Fruit fly (Drosophila melanogaster) whole organism, embryonic: ENCODE data around the gene CG5715.
A peak's percentile ranks its signal among the peaks of the same experiment; 100 is the strongest.

Source experiments
- Ada2b ChIP-seq: fragments of 200-800 bp; sonication (Bioruptor generic); IDR thresholded peaks from 2 replicates; pipeline ENCODE4 v1.3.6; 2022; ENCODE audit warnings: missing biosample characterization, missing genetic modification characterization
- CG10147 ChIP-seq: fragments of 200-800 bp; sonication (Bioruptor generic); optimal IDR thresholded peaks from 2 replicates; lab custom pipeline; 2019; ENCODE audit warnings: missing biosample characterization, mild to moderate bottlenecking, missing genetic modification characterization, moderate library complexity
- CG10321 ChIP-seq: fragments of 200-800 bp; sonication (Bioruptor generic); IDR thresholded peaks from 2 replicates; pipeline ENCODE4 v1.3.6; 2022; ENCODE audit warnings: missing biosample characterization, missing genetic modification characterization
- CG10959 ChIP-seq: fragments of 200-800 bp; sonication (Bioruptor generic); IDR thresholded peaks from 2 replicates; pipeline ENCODE4 v1.3.6; 2022; ENCODE audit warnings: missing biosample characterization, missing genetic modification characterization
- CG10979 ChIP-seq: fragments of 200-800 bp; sonication (Bioruptor generic); optimal IDR thresholded peaks from 2 replicates; lab custom pipeline; 2018; ENCODE audit warnings: missing biosample characterization, mild to moderate bottlenecking, missing genetic modification characterization, moderate library complexity
- CG12219 ChIP-seq: fragments of 200-800 bp; sonication (Bioruptor generic); optimal IDR thresholded peaks from 3 replicates; lab custom pipeline; 2018; ENCODE audit warnings: missing biosample characterization, mild to moderate bottlenecking, missing genetic modification characterization
- CG12391 ChIP-seq: fragments of 200-800 bp; sonication (Bioruptor generic); optimal IDR thresholded peaks from 3 replicates; lab custom pipeline; 2018; ENCODE audit warnings: missing biosample characterization, mild to moderate bottlenecking, missing genetic modification characterization, moderate library complexity
- CG13296 ChIP-seq: fragments of 200-800 bp; sonication (Bioruptor generic); optimal IDR thresholded peaks from 3 replicates; lab custom pipeline; 2018; ENCODE audit warnings: missing biosample characterization, mild to moderate bottlenecking, missing genetic modification characterization
- CG13775 ChIP-seq: fragments of 200-800 bp; sonication (Bioruptor generic); optimal IDR thresholded peaks from 3 replicates; lab custom pipeline; 2017; ENCODE audit warnings: missing biosample characterization, mild to moderate bottlenecking, missing genetic modification characterization
- CG1603 ChIP-seq: fragments of 200-800 bp; sonication (Bioruptor generic); optimal IDR thresholded peaks from 2 replicates; lab custom pipeline; 2019; ENCODE audit warnings: missing biosample characterization, mild to moderate bottlenecking, missing genetic modification characterization, moderate library complexity
- CG1792 ChIP-seq: fragments of 200-800 bp; sonication (Bioruptor generic); optimal IDR thresholded peaks from 2 replicates; lab custom pipeline; 2016; ENCODE audit warnings: missing biosample characterization, missing genetic modification characterization
- CG18619 ChIP-seq: fragments of 200-800 bp; sonication (Bioruptor generic); optimal IDR thresholded peaks from 3 replicates; lab custom pipeline; 2017; ENCODE audit warnings: missing biosample characterization, mild to moderate bottlenecking, missing genetic modification characterization
- CG2199 ChIP-seq: fragments of 200-800 bp; sonication (Bioruptor generic); IDR thresholded peaks from 3 replicates; pipeline ENCODE4 v1.3.6; 2022; ENCODE audit warnings: missing biosample characterization, missing genetic modification characterization
- CG3065 ChIP-seq: fragments of 200-800 bp; sonication (Bioruptor generic); optimal IDR thresholded peaks from 2 replicates; lab custom pipeline; 2016; ENCODE audit warnings: missing biosample characterization, missing genetic modification characterization
- CG3995 ChIP-seq: fragments of 200-800 bp; sonication (Bioruptor generic); optimal IDR thresholded peaks from 3 replicates; lab custom pipeline; 2016; ENCODE audit warnings: missing biosample characterization, missing genetic modification characterization
- CG4424 ChIP-seq: fragments of 200-800 bp; sonication (Bioruptor generic); optimal IDR thresholded peaks from 3 replicates; lab custom pipeline; 2016; ENCODE audit warnings: missing biosample characterization, missing genetic modification characterization
- CG4730 ChIP-seq: fragments of 200-800 bp; sonication (Bioruptor generic); IDR thresholded peaks from 2 replicates; pipeline ENCODE4 v1.3.6; 2022; ENCODE audit warnings: missing biosample characterization, missing genetic modification characterization
- CG5245 ChIP-seq: fragments of 200-800 bp; sonication (Bioruptor generic); optimal IDR thresholded peaks from 3 replicates; lab custom pipeline; 2016; ENCODE audit warnings: missing biosample characterization, missing genetic modification characterization
- CG8290 ChIP-seq, 3 experiments: fragments of 200-800 bp; sonication (Bioruptor generic); optimal IDR thresholded peaks; 2 replicates each; lab custom pipeline; 2016 to 2019; ENCODE audit warnings: missing biosample characterization in 3 of 3, missing genetic modification characterization in 3 of 3, mild to moderate bottlenecking in 2 of 3, moderate library complexity in 1 of 3
- Dip2 ChIP-seq: fragments of 200-800 bp; sonication (Bioruptor generic); IDR thresholded peaks from 2 replicates; pipeline ENCODE4 v1.3.6; 2022; ENCODE audit warnings: missing biosample characterization, missing genetic modification characterization
- ERR ChIP-seq: fragments of 200-800 bp; sonication (Bioruptor generic); optimal IDR thresholded peaks from 2 replicates; lab custom pipeline; 2016; ENCODE audit warnings: missing biosample characterization, missing genetic modification characterization
- GATAe ChIP-seq: fragments of 200-800 bp; sonication (Bioruptor generic); conservative IDR thresholded peaks from 2 replicates; pipeline ENCODE4 v1.3.6; 2022; ENCODE audit warnings: missing biosample characterization, missing genetic modification characterization
- Hey ChIP-seq: fragments of 200-800 bp; sonication (Bioruptor generic); optimal IDR thresholded peaks from 3 replicates; lab custom pipeline; 2018; ENCODE audit warnings: missing biosample characterization, mild to moderate bottlenecking, missing genetic modification characterization
- Hr3 ChIP-seq: fragments of 200-800 bp; sonication (Bioruptor generic); optimal IDR thresholded peaks from 3 replicates; lab custom pipeline; 2016; ENCODE audit warnings: missing biosample characterization, missing genetic modification characterization
- Mrtf ChIP-seq: fragments of 200-800 bp; sonication (Bioruptor generic); IDR thresholded peaks from 3 replicates; pipeline ENCODE4 v1.3.6; 2022; ENCODE audit warnings: missing biosample characterization, missing genetic modification characterization
- NC2β ChIP-seq: fragments of 200-800 bp; sonication (Bioruptor generic); optimal IDR thresholded peaks from 2 replicates; lab custom pipeline; 2016; ENCODE audit warnings: missing biosample characterization, missing genetic modification characterization
- Optix ChIP-seq: fragments of 200-800 bp; sonication (Bioruptor generic); IDR thresholded peaks from 3 replicates; pipeline ENCODE4 v1.3.6; 2022; ENCODE audit warnings: missing biosample characterization, missing genetic modification characterization
- Pdp1 ChIP-seq, 2 experiments: fragments of 200-800 bp; sonication (Bioruptor generic); optimal IDR thresholded peaks; 3 replicates each; lab custom pipeline; 2016; ENCODE audit warnings: missing biosample characterization in 2 of 2, missing genetic modification characterization in 2 of 2, mild to moderate bottlenecking in 1 of 2, moderate library complexity in 1 of 2
- Side ChIP-seq: fragments of 200-800 bp; sonication (Bioruptor generic); optimal IDR thresholded peaks from 2 replicates; lab custom pipeline; 2016; ENCODE audit warnings: missing biosample characterization, missing genetic modification characterization
- Sin3A ChIP-seq: fragments of >200 bp; optimal IDR thresholded peaks from 2 replicates; lab custom pipeline; 2018
- Trl ChIP-seq, 3 experiments: fragments of >200 bp in 2 of 3; fragments of 200-800 bp in 1 of 3; sonication (Bioruptor generic) in 1 of 3; optimal IDR thresholded peaks; 2 replicates in 1 of 3; 3 replicates in 2 of 3; lab custom pipeline; 2016 to 2017; ENCODE audit warnings: missing biosample characterization in 1 of 3, missing genetic modification characterization in 1 of 3
- abd-A ChIP-seq: fragments of 200-800 bp; sonication (Bioruptor generic); optimal IDR thresholded peaks from 3 replicates; lab custom pipeline; 2019; ENCODE audit warnings: missing biosample characterization, mild to moderate bottlenecking, missing genetic modification characterization, moderate library complexity
- bcd ChIP-seq: fragments of 200-800 bp; sonication (Bioruptor generic); optimal IDR thresholded peaks from 2 replicates; lab custom pipeline; 2017; ENCODE audit warnings: missing biosample characterization, mild to moderate bottlenecking, missing genetic modification characterization
- dan ChIP-seq: fragments of 200-800 bp; sonication (Bioruptor generic); IDR thresholded peaks from 2 replicates; pipeline ENCODE4 v1.3.6; 2022; ENCODE audit warnings: missing biosample characterization, missing genetic modification characterization
- dmrt99B ChIP-seq: fragments of 200-800 bp; sonication (Bioruptor generic); optimal IDR thresholded peaks from 2 replicates; lab custom pipeline; 2018; ENCODE audit warnings: missing biosample characterization, mild to moderate bottlenecking, missing genetic modification characterization, moderate library complexity
- dpn ChIP-seq, 2 experiments: fragments of 200-800 bp; sonication (Bioruptor generic); optimal IDR thresholded peaks; 3 replicates each; lab custom pipeline; 2016; ENCODE audit warnings: missing biosample characterization in 2 of 2, missing genetic modification characterization in 2 of 2
- fd3F ChIP-seq: fragments of 200-800 bp; sonication (Bioruptor generic); optimal IDR thresholded peaks from 2 replicates; lab custom pipeline; 2018; ENCODE audit warnings: missing biosample characterization, mild to moderate bottlenecking, missing genetic modification characterization, moderate library complexity
- jing ChIP-seq: fragments of 200-800 bp; sonication (Bioruptor generic); optimal IDR thresholded peaks from 2 replicates; lab custom pipeline; 2018; ENCODE audit warnings: missing biosample characterization, mild to moderate bottlenecking, missing genetic modification characterization
- lbe ChIP-seq: fragments of 200-800 bp; sonication (Bioruptor generic); optimal IDR thresholded peaks from 2 replicates; lab custom pipeline; 2016; ENCODE audit warnings: missing biosample characterization, mild to moderate bottlenecking, missing genetic modification characterization
- lmd ChIP-seq: fragments of 200-800 bp; sonication (Bioruptor generic); IDR thresholded peaks from 2 replicates; pipeline ENCODE4 v1.3.6; 2022; ENCODE audit warnings: missing biosample characterization, missing genetic modification characterization
- lov ChIP-seq, 2 experiments: fragments of 200-800 bp in 1 of 2; fragments of >200 bp in 1 of 2; sonication (Bioruptor generic) in 1 of 2; IDR thresholded peaks in 1 of 2; optimal IDR thresholded peaks in 1 of 2; 2 replicates in 1 of 2; 3 replicates in 1 of 2; pipeline versions ENCODE4 v1.3.6 to Lab custom; 2017 to 2022; ENCODE audit warnings: missing biosample characterization in 1 of 2, missing genetic modification characterization in 1 of 2
- nmo ChIP-seq: fragments of 200-800 bp; sonication (Bioruptor generic); optimal IDR thresholded peaks from 2 replicates; lab custom pipeline; 2018; ENCODE audit warnings: missing biosample characterization, mild to moderate bottlenecking, missing genetic modification characterization, moderate library complexity
- ranshi ChIP-seq: fragments of 200-800 bp; sonication (Bioruptor generic); IDR thresholded peaks from 2 replicates; pipeline ENCODE4 v1.3.6; 2022; ENCODE audit warnings: missing biosample characterization, missing genetic modification characterization
- salm ChIP-seq: fragments of 200-800 bp; sonication (Bioruptor generic); optimal IDR thresholded peaks from 2 replicates; lab custom pipeline; 2018; ENCODE audit warnings: missing biosample characterization, mild to moderate bottlenecking, missing genetic modification characterization
- sim ChIP-seq: fragments of 200-800 bp; sonication (Bioruptor generic); IDR thresholded peaks from 2 replicates; pipeline ENCODE4 v1.3.6; 2022; ENCODE audit warnings: missing biosample characterization, missing genetic modification characterization
- sima ChIP-seq: fragments of 200-800 bp; sonication (Bioruptor generic); optimal IDR thresholded peaks from 2 replicates; lab custom pipeline; 2016; ENCODE audit warnings: missing biosample characterization, missing genetic modification characterization
- slp2 ChIP-seq: fragments of 200-800 bp; sonication (Bioruptor generic); optimal IDR thresholded peaks from 2 replicates; lab custom pipeline; 2016; ENCODE audit warnings: missing biosample characterization, missing genetic modification characterization
- tx ChIP-seq: fragments of 200-800 bp; sonication (Bioruptor generic); optimal IDR thresholded peaks from 2 replicates; lab custom pipeline; 2016; ENCODE audit warnings: missing biosample characterization, missing genetic modification characterization
- yki ChIP-seq: fragments of >200 bp; optimal IDR thresholded peaks from 3 replicates; lab custom pipeline; 2018

The CG5715 gene

DNA sequence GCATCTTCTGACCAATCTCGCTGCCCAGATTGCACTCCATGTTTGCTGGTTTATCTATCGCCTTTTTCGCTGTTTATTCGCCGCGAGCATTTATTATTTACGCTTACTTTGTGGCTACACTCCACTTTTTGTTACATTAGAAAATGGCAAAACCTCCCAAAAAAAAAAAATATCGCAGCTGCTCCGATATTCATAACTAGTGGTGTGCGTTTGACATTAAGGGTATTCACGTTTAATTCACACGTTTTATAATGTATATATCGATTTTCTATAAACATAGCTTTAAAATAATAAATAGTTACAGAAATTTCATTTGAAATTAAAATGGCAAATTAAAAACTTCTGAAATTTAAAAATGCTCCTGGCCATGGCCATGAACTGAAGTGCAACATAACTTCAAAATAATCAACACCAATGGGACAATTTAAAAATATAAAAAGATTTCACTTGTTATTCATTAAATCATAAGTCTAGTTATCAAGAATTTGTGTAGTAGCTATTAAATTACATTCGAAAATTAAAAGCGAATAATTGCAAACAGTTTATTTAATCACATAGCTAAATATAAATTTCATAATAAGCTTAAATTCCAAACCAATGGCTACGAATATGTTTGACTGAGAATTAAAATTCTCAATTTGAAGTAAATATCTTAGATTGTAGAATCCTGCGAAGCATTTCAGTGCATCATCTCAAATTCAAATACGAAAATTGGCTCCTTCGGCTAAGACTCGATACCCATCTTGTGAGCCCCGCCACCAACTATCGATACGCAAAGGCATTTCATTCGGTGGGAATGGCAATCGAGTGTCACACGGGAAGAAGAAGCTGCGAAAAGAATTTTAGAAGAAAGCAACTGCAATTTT lies 24.3 kb upstream of the CG5715 start, which contains the start of the genes Nab2 and BRWD3 (continued):
- TF ChIP-seq CG13775 (GFP tag; lab: Kevin White, UChicago) (peak; percentile 68), Hr3 (GFP tag; lab: Kevin White, UChicago) (peak; percentile 43), CG10147 (no peak), Optix (GFP tag; lab: Robert Waterston, UW) (no peak), NC2β (no peak), Pdp1 (GFP tag; optimal IDR thresholded peaks at IDR 0.05; lab: Kevin White, UChicago) (peak in 1 of 2 experiments; percentile 28), CG13296 (GFP tag; lab: Kevin White, UChicago) (no peak), lmd (GFP tag; lab: Robert Waterston, UW) (peak; percentile 22; the same call in 1 of the 2 replicates), jing (GFP tag; lab: Kevin White, UChicago) (no peak), CG4424 (GFP tag; lab: Kevin White, UChicago) (peak; percentile 52), CG4730 (GFP tag; lab: Robert Waterston, UW) (no peak), CG1603 (no peak), dmrt99B (tag; lab: Kevin White, UChicago) (no peak), lbe (GFP tag; lab: Kevin White, UChicago) (no peak), CG12219 (GFP tag; lab: Kevin White, UChicago) (no peak), CG8290 (GFP tag; optimal IDR thresholded peaks at IDR 0.05; lab: Kevin White, UChicago) (no peak), CG8290 (tag; optimal IDR thresholded peaks at IDR 0.05; lab: Kevin White, UChicago) (no peak), dpn (GFP tag; optimal IDR thresholded peaks at IDR 0.05; lab: Kevin White, UChicago) (peak in 1 of 2 experiments; percentile 15), CG18619 (GFP tag; lab: Kevin White, UChicago) (peak; percentile 45), ERR (GFP tag; lab: Kevin White, UChicago) (no peak), Hey (tag; lab: Kevin White, UChicago) (no peak), lov (optimal IDR thresholded peaks at IDR 0.05; lab: Kevin White, UChicago) (no peak), lov (GFP tag; IDR thresholded peaks at IDR 0.05; lab: Robert Waterston, UW) (0 out of 3 replicates have a peak, but pooled peaks have one; percentile 17), ranshi (GFP tag; lab: Robert Waterston, UW) (peak; percentile 37; the same call in 1 of the 2 replicates), tx (GFP tag; lab: Kevin White, UChicago) (no peak), CG1792 (GFP tag; lab: Kevin White, UChicago) (no peak), sim (GFP tag; lab: Robert Waterston, UW) (no peak), bcd (peak; percentile 22), Mrtf (GFP tag; lab: Robert Waterston, UW) (no peak), CG5245 (GFP tag; lab: Kevin White, UChicago) (no peak), CG10959 (GFP tag; lab: Robert Waterston, UW) (no peak), CG10979 (tag; lab: Kevin White, UChicago) (peak; percentile 13), CG2199 (GFP tag; lab: Robert Waterston, UW) (no peak), sima (GFP tag; lab: Kevin White, UChicago) (no peak), CG3995 (GFP tag; lab: Kevin White, UChicago) (no peak), salm (tag; lab: Kevin White, UChicago) (no peak), CG10321 (no peak), CG3065 (GFP tag; lab: Kevin White, UChicago) (no peak), GATAe (GFP tag; lab: Robert Waterston, UW) (no peak), slp2 (GFP tag; lab: Kevin White, UChicago) (no peak), dan (GFP tag; lab: Robert Waterston, UW) (no peak), Dip2 (GFP tag; lab: Robert Waterston, UW) (no peak), CG12391 (tag; lab: Kevin White, UChicago) (peak; percentile 62), abd-A (tag; lab: Kevin White, UChicago) (no peak), Trl (optimal IDR thresholded peaks at IDR 0.05; lab: Kevin White, UChicago) (no peak), Trl (GFP tag; optimal IDR thresholded peaks at IDR 0.05; lab: Kevin White, UChicago) (peak; percentile 27), fd3F (peak; percentile 22), nmo (GFP tag; lab: Kevin White, UChicago) (peak; percentile 70), Sin3A (lab: Kevin White, UChicago) (peak; percentile 18), Ada2b (GFP tag; lab: Robert Waterston, UW) (no peak), Side (no peak), yki (lab: Kevin White, UChicago) (no peak)
